Worm (Caenorhabditis elegans) whole organism, young adult: ENCODE measurements around the gene F47B8.3.

ENCODE experiments used
- B0019.2 ChIP-seq: fragments of 200-800 bp; sonication (Bioruptor generic); conservative IDR thresholded peaks from 2 replicates; pipeline ENCODE4 v1.3.6; 2022; ENCODE audit warnings: missing genetic modification reagents, missing genetic modification characterization, missing compliant biosample characterization
- F10E7.11 ChIP-seq: sonication (generic microtip); optimal IDR thresholded peaks from 2 replicates; lab custom pipeline; 2017; ENCODE audit warnings: mild to moderate bottlenecking, missing genetic modification characterization, moderate library complexity, missing compliant biosample characterization
- F33H1.4 ChIP-seq: fragments of 200-800 bp; sonication (Bioruptor generic); IDR thresholded peaks from 2 replicates; pipeline ENCODE4 v1.3.6; 2022; ENCODE audit warnings: missing genetic modification reagents, missing genetic modification characterization, missing compliant biosample characterization
- F37B4.10 ChIP-seq: fragments of 200-800 bp; sonication (Bioruptor generic); IDR thresholded peaks from 2 replicates; pipeline ENCODE4 v1.3.6; 2022; ENCODE audit warnings: missing genetic modification characterization, missing compliant biosample characterization
- F49E8.2 ChIP-seq: sonication (generic microtip); optimal IDR thresholded peaks from 3 replicates; lab custom pipeline; 2017; ENCODE audit warnings: missing genetic modification characterization, mild to moderate bottlenecking, missing compliant biosample characterization, antibody characterized with exemption, moderate library complexity; ENCODE audit not compliant: insufficient read depth
- F52B5.7 ChIP-seq: sonication (generic microtip); optimal IDR thresholded peaks from 2 replicates; lab custom pipeline; 2016; ENCODE audit warnings: mild to moderate bottlenecking, missing genetic modification characterization, missing compliant biosample characterization
- Y53F4B.3 ChIP-seq: fragments of 200-800 bp; sonication (Bioruptor generic); IDR thresholded peaks from 2 replicates; pipeline ENCODE4 v1.3.6; 2022; ENCODE audit warnings: missing genetic modification reagents, missing genetic modification characterization, missing compliant biosample characterization
- Y53G8AR.9 ChIP-seq: fragments of 200-800 bp; sonication (Bioruptor generic); conservative IDR thresholded peaks from 2 replicates; pipeline ENCODE4 v1.3.6; 2022; ENCODE audit warnings: missing genetic modification reagents, missing genetic modification characterization, missing compliant biosample characterization
- Y56A3A.18 ChIP-seq: fragments of 200-800 bp; sonication (Bioruptor generic); IDR thresholded peaks from 2 replicates; pipeline ENCODE4 v1.3.6; 2022; ENCODE audit warnings: missing genetic modification reagents, missing genetic modification characterization, missing compliant biosample characterization
- aptf-2 ChIP-seq: fragments of 200-800 bp; sonication (Bioruptor generic); conservative IDR thresholded peaks from 2 replicates; pipeline ENCODE4 v1.3.6; 2022; ENCODE audit warnings: missing genetic modification reagents, missing genetic modification characterization, missing compliant biosample characterization
- atf-7 ChIP-seq: sonication (generic microtip); optimal IDR thresholded peaks from 2 replicates; lab custom pipeline; 2017; ENCODE audit warnings: mild to moderate bottlenecking, missing genetic modification characterization, missing compliant biosample characterization
- attf-6 ChIP-seq: fragments of 200-800 bp; sonication (Bioruptor generic); IDR thresholded peaks from 2 replicates; pipeline ENCODE4 v1.3.6; 2022; ENCODE audit warnings: missing genetic modification reagents, missing genetic modification characterization, missing compliant biosample characterization
- bed-1 ChIP-seq: fragments of 200-800 bp; sonication (Bioruptor generic); IDR thresholded peaks from 2 replicates; pipeline ENCODE4 v1.3.6; 2022; ENCODE audit warnings: missing genetic modification reagents, missing genetic modification characterization, missing compliant biosample characterization
- bed-2 ChIP-seq: fragments of 200-800 bp; sonication (Bioruptor generic); IDR thresholded peaks from 2 replicates; pipeline ENCODE4 v1.3.6; 2022; ENCODE audit warnings: missing genetic modification reagents, missing genetic modification characterization, missing compliant biosample characterization
- cebp-2 ChIP-seq: fragments of 200-800 bp; sonication (Bioruptor generic); IDR thresholded peaks from 2 replicates; pipeline ENCODE4 v1.3.6; 2022; ENCODE audit warnings: missing genetic modification characterization, missing compliant biosample characterization
- ceh-100 ChIP-seq: fragments of 200-800 bp; sonication (Bioruptor generic); IDR thresholded peaks from 2 replicates; pipeline ENCODE4 v1.3.6; 2022; ENCODE audit warnings: missing genetic modification reagents, missing genetic modification characterization, missing compliant biosample characterization
- ceh-40 ChIP-seq: fragments of 200-800 bp; sonication (Bioruptor generic); IDR thresholded peaks from 2 replicates; pipeline ENCODE4 v1.3.6; 2022; ENCODE audit warnings: missing genetic modification characterization, missing compliant biosample characterization
- ceh-79 ChIP-seq: sonication (generic microtip); optimal IDR thresholded peaks from 2 replicates; lab custom pipeline; 2017; ENCODE audit warnings: mild to moderate bottlenecking, missing genetic modification characterization, missing compliant biosample characterization
- ceh-91 ChIP-seq: fragments of 200-800 bp; sonication (Bioruptor generic); IDR thresholded peaks from 2 replicates; pipeline ENCODE4 v1.3.6; 2022; ENCODE audit warnings: missing genetic modification reagents, missing genetic modification characterization, missing compliant biosample characterization
- die-1 ChIP-seq: sonication (generic microtip); optimal IDR thresholded peaks from 2 replicates; lab custom pipeline; 2016; ENCODE audit warnings: missing genotype, mild to moderate bottlenecking, missing genetic modification characterization, missing compliant biosample characterization
- dpff-1 ChIP-seq: sonication (generic microtip); optimal IDR thresholded peaks from 2 replicates; lab custom pipeline; 2017; ENCODE audit warnings: mild to moderate bottlenecking, missing genetic modification characterization, missing compliant biosample characterization
- dpl-1 ChIP-seq: fragments of 150-350 bp; optimal IDR thresholded peaks from 2 replicates; lab custom pipeline; 2014; ENCODE audit warnings: missing biosample characterization, missing genetic modification reagents, missing genetic modification characterization
- egl-44 ChIP-seq: fragments of 200-800 bp; sonication (Bioruptor generic); IDR thresholded peaks from 2 replicates; pipeline ENCODE4 v1.3.6; 2022; ENCODE audit warnings: missing genetic modification reagents, missing genetic modification characterization, missing compliant biosample characterization
- egrh-3 ChIP-seq: fragments of 200-800 bp; sonication (Bioruptor generic); IDR thresholded peaks from 2 replicates; pipeline ENCODE4 v1.3.6; 2022; ENCODE audit warnings: missing genetic modification reagents, missing genetic modification characterization, missing compliant biosample characterization
- gei-17 ChIP-seq: fragments of 200-800 bp; sonication (Bioruptor generic); optimal IDR thresholded peaks from 2 replicates; lab custom pipeline; 2018; ENCODE audit warnings: mild to moderate bottlenecking, missing genetic modification characterization, missing compliant biosample characterization
- hlh-26 ChIP-seq: fragments of 200-800 bp; sonication (Bioruptor generic); conservative IDR thresholded peaks from 2 replicates; pipeline ENCODE4 v1.3.6; 2022; ENCODE audit warnings: missing genetic modification reagents, missing genetic modification characterization, missing compliant biosample characterization
- hmg-20 ChIP-seq: fragments of 200-800 bp; sonication (Bioruptor generic); IDR thresholded peaks from 2 replicates; pipeline ENCODE4 v1.3.6; 2022; ENCODE audit warnings: missing genetic modification reagents, missing genetic modification characterization, missing compliant biosample characterization
- hrde-1 ChIP-seq: sonication (generic microtip); optimal IDR thresholded peaks from 2 replicates; lab custom pipeline; 2016; ENCODE audit warnings: missing genetic modification characterization, mild to moderate bottlenecking, missing compliant biosample characterization, moderate library complexity, missing genotype, missing genetic modification reagents, borderline replicate concordance
- let-526 ChIP-seq: fragments of 200-800 bp; sonication (Bioruptor generic); IDR thresholded peaks from 2 replicates; pipeline ENCODE4 v1.3.6; 2022; ENCODE audit warnings: missing genetic modification reagents, missing genetic modification characterization, missing compliant biosample characterization
- let-607 ChIP-seq, 2 experiments: fragments of 200-800 bp in 1 of 2; sonication (Bioruptor generic) in 1 of 2; sonication (generic microtip) in 1 of 2; optimal IDR thresholded peaks; 2 replicates each; lab custom pipeline; 2016 to 2018; ENCODE audit warnings: mild to moderate bottlenecking in 2 of 2, missing compliant biosample characterization in 2 of 2, missing genetic modification characterization in 2 of 2, moderate library complexity in 2 of 2, missing genotype in 1 of 2
- madf-10 ChIP-seq: sonication (generic microtip); optimal IDR thresholded peaks from 2 replicates; lab custom pipeline; 2016; ENCODE audit warnings: mild to moderate bottlenecking, missing genetic modification characterization, missing compliant biosample characterization
- madf-6 ChIP-seq: fragments of 200-800 bp; sonication (Bioruptor generic); IDR thresholded peaks from 2 replicates; pipeline ENCODE4 v1.3.6; 2022; ENCODE audit warnings: missing genetic modification reagents, missing genetic modification characterization, missing compliant biosample characterization
- madf-8 ChIP-seq: fragments of 200-800 bp; sonication (Bioruptor generic); conservative IDR thresholded peaks from 2 replicates; pipeline ENCODE4 v1.3.6; 2022; ENCODE audit warnings: missing genetic modification reagents, missing genetic modification characterization, missing compliant biosample characterization
- mel-28 ChIP-seq: sonication (generic microtip); optimal IDR thresholded peaks from 2 replicates; lab custom pipeline; 2016; ENCODE audit warnings: borderline replicate concordance, mild to moderate bottlenecking, missing genetic modification characterization, missing compliant biosample characterization
- pha-4 ChIP-seq: fragments of 150-350 bp; sonication (generic microtip); optimal IDR thresholded peaks from 2 replicates; lab custom pipeline; 2014; ENCODE audit warnings: missing biosample characterization, missing genetic modification reagents, missing genetic modification characterization
- rec-8 ChIP-seq, 2 experiments: sonication (generic microtip); optimal IDR thresholded peaks; 2 replicates each; lab custom pipeline; 2016; ENCODE audit warnings: mild to moderate bottlenecking in 2 of 2, missing genetic modification characterization in 2 of 2, missing genetic modification reagents in 2 of 2, missing genotype in 2 of 2, missing biosample characterization in 1 of 2, missing compliant biosample characterization in 1 of 2, moderate library complexity in 1 of 2
- rpc-1 ChIP-seq, 2 experiments: fragments of 150-350 bp in 1 of 2; sonication (generic microtip) in 1 of 2; optimal IDR thresholded peaks; 2 replicates each; lab custom pipeline; 2014 to 2018; ENCODE audit warnings: missing biosample characterization in 1 of 2, missing genetic modification characterization in 1 of 2, missing genetic modification reagents in 1 of 2, missing genotype in 1 of 2
- sdz-38 ChIP-seq: sonication (generic microtip); optimal IDR thresholded peaks from 2 replicates; lab custom pipeline; 2016; ENCODE audit warnings: missing genotype, missing genetic modification characterization, missing compliant biosample characterization
- snpc-1.3 ChIP-seq: sonication (generic microtip); optimal IDR thresholded peaks from 2 replicates; lab custom pipeline; 2017; ENCODE audit warnings: missing genetic modification characterization, mild to moderate bottlenecking, missing compliant biosample characterization, antibody characterized with exemption, moderate library complexity, missing genotype, missing genetic modification reagents; ENCODE audit not compliant: insufficient read depth
- snpc-3.4 ChIP-seq: sonication (generic microtip); optimal IDR thresholded peaks from 2 replicates; lab custom pipeline; 2017; ENCODE audit warnings: missing genetic modification characterization, mild to moderate bottlenecking, missing compliant biosample characterization, antibody characterized with exemption, moderate library complexity, missing genotype, missing genetic modification reagents
- tlf-1 ChIP-seq: fragments of 200-800 bp; sonication (Bioruptor generic); optimal IDR thresholded peaks from 2 replicates; lab custom pipeline; 2018; ENCODE audit warnings: mild to moderate bottlenecking, missing genetic modification characterization, missing compliant biosample characterization
- unc-130 ChIP-seq: sonication (generic microtip); optimal IDR thresholded peaks from 2 replicates; lab custom pipeline; 2016; ENCODE audit warnings: missing genetic modification reagents, missing genetic modification characterization, missing compliant biosample characterization
- zim-3 ChIP-seq: sonication (generic microtip); optimal IDR thresholded peaks from 2 replicates; lab custom pipeline; 2017; ENCODE audit warnings: mild to moderate bottlenecking, missing genetic modification characterization, moderate library complexity, missing compliant biosample characterization
- ztf-18 ChIP-seq: sonication (generic microtip); optimal IDR thresholded peaks from 2 replicates; lab custom pipeline; 2016; ENCODE audit warnings: missing genotype, mild to moderate bottlenecking, missing genetic modification characterization, missing compliant biosample characterization
- ztf-25 ChIP-seq: fragments of 200-800 bp; sonication (Bioruptor generic); IDR thresholded peaks from 2 replicates; pipeline ENCODE4 v1.3.6; 2022; ENCODE audit warnings: missing genetic modification reagents, missing genetic modification characterization, missing compliant biosample characterization
- ztf-26 ChIP-seq: sonication (generic microtip); optimal IDR thresholded peaks from 2 replicates; lab custom pipeline; 2017; ENCODE audit warnings: missing genetic modification characterization, missing compliant biosample characterization
- ztf-6 ChIP-seq: fragments of 200-800 bp; sonication (Bioruptor generic); IDR thresholded peaks from 2 replicates; pipeline ENCODE4 v1.3.6; 2022; ENCODE audit warnings: missing genetic modification reagents, missing genetic modification characterization, missing compliant biosample characterization

The F47B8.3 gene

DNA sequence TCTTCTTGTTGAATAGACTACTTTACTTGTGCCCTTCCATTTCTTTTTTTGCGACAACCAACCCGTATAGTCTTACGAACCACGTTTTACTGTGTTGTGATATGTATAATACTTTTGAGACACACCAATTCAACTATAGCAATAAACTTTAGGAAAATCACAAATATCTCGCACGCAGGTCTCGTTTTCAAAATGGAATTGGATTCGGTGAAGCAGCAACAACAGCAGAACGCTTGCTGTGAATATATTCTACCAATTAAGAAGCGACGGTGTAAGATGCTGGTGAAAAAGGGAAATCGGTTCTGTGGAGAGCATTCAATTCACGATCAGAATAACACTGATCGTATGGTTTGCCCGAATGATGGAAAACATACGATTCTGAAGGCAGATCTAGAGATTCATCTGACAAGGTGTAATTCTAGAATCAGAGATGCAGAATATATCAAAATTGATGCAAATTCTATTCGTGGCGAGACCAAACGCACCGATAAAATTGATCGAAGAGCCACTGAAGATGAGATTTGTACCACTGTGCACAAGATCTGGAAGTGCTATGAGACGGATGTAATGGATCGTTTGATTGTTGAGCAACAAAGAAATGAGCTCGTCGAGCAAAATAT lies 31.6 kb upstream of the F47B8.3 start, which contains the start of gene Y49A3A.3 (continued):
- TF ChIP-seq cebp-2 (GFP tag; lab: Robert Waterston, UW) (0 out of 2 replicates have a peak, but pooled peaks have one; percentile 60), F33H1.4 (no peak), zim-3 (peak; percentile 73), Y53F4B.3 (GFP tag; lab: Robert Waterston, UW) (no peak), snpc-3.4 (tag; lab: Kevin White, UChicago) (no peak), madf-10 (peak; percentile 34), egrh-3 (no peak), rec-8 (tag; optimal IDR thresholded peaks at IDR 0.05; lab: Kevin White, UChicago) (no peak), atf-7 (tag; lab: Kevin White, UChicago) (peak; percentile 84), snpc-1.3 (tag; lab: Kevin White, UChicago) (no peak), let-526 (GFP tag; lab: Robert Waterston, UW) (no peak), mel-28 (peak; percentile 46), Y53G8AR.9 (GFP tag; lab: Robert Waterston, UW) (0 out of 2 replicates have a peak, but pooled peaks have one; percentile 78), B0019.2 (GFP tag; lab: Robert Waterston, UW) (no peak), hmg-20 (no peak), Y56A3A.18 (no peak), ceh-91 (no peak), ztf-18 (tag; lab: Kevin White, UChicago) (peak; percentile 52), F10E7.11 (tag; lab: Kevin White, UChicago) (peak; percentile 48), F52B5.7 (tag; lab: Kevin White, UChicago) (peak; percentile 87), hrde-1 (peak; percentile 63), F49E8.2 (no peak), sdz-38 (no peak), rpc-1 (optimal IDR thresholded peaks at IDR 0.05; lab: Kevin White, UChicago) (no peak), rpc-1 (tag; optimal IDR thresholded peaks at IDR 0.05; lab: Kevin White, UChicago) (no peak), dpl-1 (GFP tag; lab: Kevin White, UChicago) (no peak), let-607 (tag; optimal IDR thresholded peaks at IDR 0.05; lab: Kevin White, UChicago) (peak; percentile 61 to 71), bed-2 (no peak), ceh-40 (GFP tag; lab: Robert Waterston, UW) (no peak), aptf-2 (GFP tag; lab: Robert Waterston, UW) (no peak), dpff-1 (tag; lab: Kevin White, UChicago) (peak; percentile 43), die-1 (tag; lab: Kevin White, UChicago) (peak; percentile 33), hlh-26 (GFP tag; lab: Robert Waterston, UW) (no peak), ceh-100 (peak; percentile 66), F37B4.10 (GFP tag; lab: Robert Waterston, UW) (no peak), attf-6 (GFP tag; lab: Robert Waterston, UW) (no peak), ztf-25 (GFP tag; lab: Robert Waterston, UW) (no peak), ceh-79 (tag; lab: Kevin White, UChicago) (peak; percentile 89), ztf-26 (tag; lab: Kevin White, UChicago) (peak; percentile 72), pha-4 (tag; lab: Kevin White, UChicago) (no peak), bed-1 (no peak), ztf-6 (GFP tag; lab: Robert Waterston, UW) (no peak), unc-130 (GFP tag; lab: Kevin White, UChicago) (no peak), egl-44 (GFP tag; lab: Robert Waterston, UW) (no peak), gei-17 (GFP tag; lab: Kevin White, UChicago) (peak; percentile 24), madf-6 (peak; percentile 56), tlf-1 (peak; percentile 87), madf-8 (GFP tag; lab: Robert Waterston, UW) (no peak)
